Worm (Caenorhabditis elegans) whole organism, L4 larva: ENCODE results near the gene F26G1.5.

ENCODE experiments used
- ceh-82 ChIP-seq: sonication (generic microtip); optimal IDR thresholded peaks from 2 replicates; lab custom pipeline; 2017; ENCODE audit warnings: missing biosample characterization, missing genetic modification characterization
- ctbp-1 ChIP-seq: fragments of 200-800 bp; sonication (Bioruptor generic); IDR thresholded peaks from 2 replicates; pipeline ENCODE4 v1.3.6; 2022; ENCODE audit warnings: missing genetic modification reagents, missing genetic modification characterization, missing compliant biosample characterization
- daf-8 ChIP-seq: fragments of 200-800 bp; sonication (Bioruptor generic); IDR thresholded peaks from 2 replicates; pipeline ENCODE4 v1.3.6; 2022; ENCODE audit warnings: missing genetic modification characterization, missing compliant biosample characterization
- mdt-29 ChIP-seq: fragments of 200-800 bp; sonication (Bioruptor generic); IDR thresholded peaks from 2 replicates; pipeline ENCODE4 v1.3.6; 2022; ENCODE audit warnings: missing genetic modification reagents, missing genetic modification characterization, missing compliant biosample characterization
- nhr-11 ChIP-seq: fragments of 150-350 bp; optimal IDR thresholded peaks from 2 replicates; lab custom pipeline; 2014; ENCODE audit warnings: missing biosample characterization, missing genetic modification characterization
- pqm-1 ChIP-seq: sonication (generic microtip); optimal IDR thresholded peaks from 2 replicates; lab custom pipeline; 2017; ENCODE audit warnings: missing biosample characterization, missing genetic modification characterization
- skn-1 ChIP-seq: fragments of 150-350 bp; optimal IDR thresholded peaks from 2 replicates; lab custom pipeline; 2014; ENCODE audit warnings: missing biosample characterization, missing genetic modification characterization
- snpc-4 ChIP-seq: fragments of 150-350 bp; optimal IDR thresholded peaks from 2 replicates; lab custom pipeline; 2014; ENCODE audit warnings: missing biosample characterization, missing genetic modification characterization
- spr-3 ChIP-seq: fragments of 200-800 bp; sonication (Bioruptor generic); optimal IDR thresholded peaks from 2 replicates; lab custom pipeline; 2018; ENCODE audit warnings: mild to moderate bottlenecking, missing genetic modification characterization, missing compliant biosample characterization

DNA sequence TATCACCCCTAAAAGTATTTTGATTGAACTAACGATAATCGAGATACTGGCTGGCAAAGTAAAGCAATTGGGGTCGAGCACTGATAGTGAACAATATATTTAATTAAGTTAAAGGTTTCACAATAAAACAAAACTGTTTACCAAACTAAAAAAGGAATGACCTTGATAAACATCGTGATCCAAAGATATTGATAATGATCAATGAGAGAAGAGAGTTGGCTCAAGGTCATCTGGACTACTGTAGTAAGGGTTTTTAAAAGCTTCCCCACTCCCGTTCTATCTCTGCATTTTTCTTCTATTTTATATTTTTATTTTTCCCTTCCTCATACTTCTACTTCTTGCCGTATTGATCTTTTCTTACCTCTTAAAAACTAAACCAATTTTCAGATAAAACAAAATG lies 21.6 kb downstream of the F26G1.5 start, which contains the start of gene F41C3.2:
- no peak for TF ChIP-seq snpc-4 (tag; lab: Kevin White, UChicago)
- no peak for TF ChIP-seq ctbp-1 (GFP tag; lab: Robert Waterston, UW)
- TF ChIP-seq pqm-1 (tag; lab: Kevin White, UChicago): no peak
- no peak for TF ChIP-seq spr-3
- no peak for TF ChIP-seq ceh-82 (tag; lab: Kevin White, UChicago)
- TF ChIP-seq daf-8 (GFP tag; lab: Robert Waterston, UW): no peak
- TF ChIP-seq nhr-11 (tag; lab: Kevin White, UChicago): no peak
- TF ChIP-seq mdt-29: no peak
- TF ChIP-seq skn-1 (tag; lab: Kevin White, UChicago): no peak
